Worm (Caenorhabditis elegans) whole organism, L1 larva: ENCODE data around the gene ZK632.9.
A peak's percentile ranks its signal among the peaks of the same experiment; 100 is the strongest.

Experiments used
- C34B4.2 ChIP-seq: sonication (generic microtip); optimal IDR thresholded peaks from 2 replicates; lab custom pipeline; 2017; ENCODE audit warnings: mild to moderate bottlenecking, missing genetic modification characterization, missing compliant biosample characterization
- F16B12.6 ChIP-seq: fragments of 150-350 bp; optimal IDR thresholded peaks from 2 replicates; lab custom pipeline; 2014; ENCODE audit warnings: missing biosample characterization, missing genetic modification characterization
- ama-1 ChIP-seq: fragments of 150-350 bp; optimal IDR thresholded peaks from 2 replicates; lab custom pipeline; 2014
- blmp-1 ChIP-seq: fragments of 150-350 bp; optimal IDR thresholded peaks from 2 replicates; lab custom pipeline; 2014; ENCODE audit warnings: missing biosample characterization, missing genetic modification characterization
- ceh-63 ChIP-seq: fragments of 200-800 bp; sonication (Bioruptor generic); optimal IDR thresholded peaks from 2 replicates; lab custom pipeline; 2018; ENCODE audit warnings: mild to moderate bottlenecking, missing genetic modification characterization, missing compliant biosample characterization
- ceh-8 ChIP-seq: fragments of 200-800 bp; sonication (Bioruptor generic); optimal IDR thresholded peaks from 2 replicates; lab custom pipeline; 2018; ENCODE audit warnings: mild to moderate bottlenecking, missing genetic modification characterization, moderate library complexity, missing compliant biosample characterization
- ceh-88 ChIP-seq: fragments of 200-800 bp; sonication (Bioruptor generic); IDR thresholded peaks from 2 replicates; pipeline ENCODE4 v1.3.6; 2022; ENCODE audit warnings: missing genetic modification characterization, missing compliant biosample characterization
- ces-1 ChIP-seq: fragments of 150-350 bp; optimal IDR thresholded peaks from 2 replicates; lab custom pipeline; 2014; ENCODE audit warnings: missing biosample characterization, missing genetic modification reagents, missing genetic modification characterization
- dpl-1 ChIP-seq, 3 experiments: fragments of 150-350 bp in 2 of 3; sonication (generic microtip) in 1 of 3; optimal IDR thresholded peaks; 2 replicates each; lab custom pipeline; 2014 to 2017; ENCODE audit warnings: missing biosample characterization in 3 of 3, missing genetic modification characterization in 3 of 3, missing genetic modification reagents in 3 of 3
- ets-5 ChIP-seq: fragments of 200-800 bp; sonication (Bioruptor generic); IDR thresholded peaks from 2 replicates; pipeline ENCODE4 v1.3.6; 2022; ENCODE audit warnings: missing genetic modification characterization, missing compliant biosample characterization
- fkh-10 ChIP-seq: sonication (generic microtip); optimal IDR thresholded peaks from 2 replicates; lab custom pipeline; 2017; ENCODE audit warnings: missing biosample characterization, missing genetic modification reagents, missing genetic modification characterization
- fkh-8 ChIP-seq: sonication (generic microtip); optimal IDR thresholded peaks from 2 replicates; lab custom pipeline; 2016; ENCODE audit warnings: mild to moderate bottlenecking, missing genetic modification characterization, missing compliant biosample characterization
- grh-1 ChIP-seq: fragments of 200-800 bp; sonication (Bioruptor generic); IDR thresholded peaks from 2 replicates; pipeline ENCODE4 v1.3.6; 2022; ENCODE audit warnings: missing genetic modification reagents, missing genetic modification characterization, missing compliant biosample characterization
- hlh-17 ChIP-seq: fragments of 200-800 bp; sonication (Bioruptor generic); optimal IDR thresholded peaks from 2 replicates; lab custom pipeline; 2018; ENCODE audit warnings: missing genetic modification characterization, mild to moderate bottlenecking, missing compliant biosample characterization, moderate library complexity, borderline replicate concordance
- hlh-4 ChIP-seq: sonication (generic microtip); optimal IDR thresholded peaks from 2 replicates; lab custom pipeline; 2016; ENCODE audit warnings: mild to moderate bottlenecking, missing genetic modification characterization, missing compliant biosample characterization
- hpl-2 ChIP-seq: fragments of 150-350 bp; optimal IDR thresholded peaks from 2 replicates; lab custom pipeline; 2014; ENCODE audit warnings: missing biosample characterization, missing genetic modification reagents, missing genetic modification characterization
- jun-1 ChIP-seq: fragments of 150-350 bp; optimal IDR thresholded peaks from 2 replicates; lab custom pipeline; 2014; ENCODE audit warnings: missing biosample characterization, missing genetic modification reagents, missing genetic modification characterization
- lin-13 ChIP-seq: fragments of 150-350 bp; optimal IDR thresholded peaks from 2 replicates; lab custom pipeline; 2014; ENCODE audit warnings: missing biosample characterization, missing genetic modification reagents, missing genetic modification characterization
- lin-14 ChIP-seq: fragments of 200-800 bp; sonication (Bioruptor generic); optimal IDR thresholded peaks from 2 replicates; lab custom pipeline; 2018; ENCODE audit warnings: mild to moderate bottlenecking, missing genetic modification characterization, moderate library complexity, missing compliant biosample characterization
- lin-35 ChIP-seq, 2 experiments: fragments of 150-350 bp; optimal IDR thresholded peaks; 2 replicates each; lab custom pipeline; 2014; ENCODE audit warnings: missing biosample characterization in 2 of 2, missing genetic modification characterization in 2 of 2, missing genetic modification reagents in 2 of 2
- lin-39 ChIP-seq: fragments of 150-350 bp; optimal IDR thresholded peaks from 2 replicates; lab custom pipeline; 2014; ENCODE audit warnings: missing biosample characterization, missing genetic modification reagents, missing genetic modification characterization
- lsy-2 ChIP-seq, 2 experiments: fragments of 150-350 bp; optimal IDR thresholded peaks; 2 replicates each; lab custom pipeline; 2014; ENCODE audit warnings: missing biosample characterization in 2 of 2, missing genetic modification characterization in 2 of 2
- mdl-1 ChIP-seq, 2 experiments: fragments of 150-350 bp; optimal IDR thresholded peaks; 2 replicates each; lab custom pipeline; 2014 to 2017; ENCODE audit warnings: missing biosample characterization in 2 of 2, missing genetic modification characterization in 2 of 2, inconsistent platforms in 1 of 2
- mep-1 ChIP-seq: fragments of 150-350 bp; optimal IDR thresholded peaks from 2 replicates; lab custom pipeline; 2014; ENCODE audit warnings: missing biosample characterization, missing genetic modification characterization
- nhr-11 ChIP-seq: fragments of 150-350 bp; optimal IDR thresholded peaks from 2 replicates; lab custom pipeline; 2014; ENCODE audit warnings: missing biosample characterization, missing genetic modification characterization
- nhr-12 ChIP-seq: sonication (generic microtip); optimal IDR thresholded peaks from 2 replicates; lab custom pipeline; 2017; ENCODE audit warnings: missing biosample characterization, missing genetic modification characterization
- nhr-19 ChIP-seq: fragments of 200-800 bp; sonication (Bioruptor generic); conservative IDR thresholded peaks from 2 replicates; pipeline ENCODE4 v1.3.6; 2022; ENCODE audit warnings: missing genetic modification characterization, missing compliant biosample characterization
- nhr-237 ChIP-seq: fragments of 150-350 bp; optimal IDR thresholded peaks from 2 replicates; lab custom pipeline; 2014; ENCODE audit warnings: missing biosample characterization, missing genetic modification characterization
- nhr-28 ChIP-seq: fragments of 150-350 bp; optimal IDR thresholded peaks from 2 replicates; lab custom pipeline; 2014; ENCODE audit warnings: missing biosample characterization, missing genetic modification characterization
- nhr-76 ChIP-seq: sonication (generic microtip); optimal IDR thresholded peaks from 2 replicates; lab custom pipeline; 2017; ENCODE audit warnings: missing biosample characterization, missing genetic modification characterization
- nhr-77 ChIP-seq: fragments of 150-350 bp; optimal IDR thresholded peaks from 2 replicates; lab custom pipeline; 2014; ENCODE audit warnings: missing biosample characterization, missing genetic modification characterization
- nhr-85 ChIP-seq: sonication (generic microtip); peaks from one replicate; lab custom pipeline; 2016; ENCODE audit warnings: missing genetic modification characterization, inconsistent platforms, missing compliant biosample characterization
- nhr-90 ChIP-seq: sonication (generic microtip); optimal IDR thresholded peaks from 2 replicates; lab custom pipeline; 2016; ENCODE audit warnings: mild to moderate bottlenecking, missing genetic modification characterization, missing compliant biosample characterization; ENCODE audit not compliant: poor library complexity
- pax-3 ChIP-seq: fragments of 200-800 bp; sonication (Bioruptor generic); optimal IDR thresholded peaks from 2 replicates; lab custom pipeline; 2018; ENCODE audit warnings: mild to moderate bottlenecking, missing genetic modification characterization, moderate library complexity, missing compliant biosample characterization
- pqm-1 ChIP-seq: sonication (generic microtip); optimal IDR thresholded peaks from 3 replicates; lab custom pipeline; 2017; ENCODE audit warnings: missing biosample characterization, missing genetic modification characterization
- rnt-1 ChIP-seq: sonication (generic microtip); optimal IDR thresholded peaks from 2 replicates; lab custom pipeline; 2016; ENCODE audit warnings: mild to moderate bottlenecking, missing genetic modification characterization, moderate library complexity, missing compliant biosample characterization
- skn-1 ChIP-seq: fragments of 150-350 bp; optimal IDR thresholded peaks from 2 replicates; lab custom pipeline; 2014; ENCODE audit warnings: missing biosample characterization, missing genetic modification characterization
- snu-23 ChIP-seq: sonication (generic microtip); optimal IDR thresholded peaks from 2 replicates; lab custom pipeline; 2016; ENCODE audit warnings: missing genetic modification characterization, missing compliant biosample characterization
- swsn-7 ChIP-seq: sonication (generic microtip); optimal IDR thresholded peaks from 2 replicates; lab custom pipeline; 2016; ENCODE audit warnings: missing genetic modification characterization, missing compliant biosample characterization
- unc-130 ChIP-seq: fragments of 150-350 bp; optimal IDR thresholded peaks from 2 replicates; lab custom pipeline; 2017; ENCODE audit warnings: missing biosample characterization, missing genetic modification characterization, inconsistent platforms
- unc-86 ChIP-seq: sonication (generic microtip); optimal IDR thresholded peaks from 2 replicates; lab custom pipeline; 2016; ENCODE audit warnings: missing genetic modification characterization, missing compliant biosample characterization
- vab-15 ChIP-seq: sonication (generic microtip); optimal IDR thresholded peaks from 2 replicates; lab custom pipeline; 2017; ENCODE audit warnings: missing genotype, mild to moderate bottlenecking, missing genetic modification characterization, missing compliant biosample characterization
- xbp-1 ChIP-seq: sonication (generic microtip); optimal IDR thresholded peaks from 2 replicates; lab custom pipeline; 2016; ENCODE audit warnings: missing genetic modification characterization, missing compliant biosample characterization
- zip-4 ChIP-seq: fragments of 200-800 bp; sonication (Bioruptor generic); optimal IDR thresholded peaks from 2 replicates; lab custom pipeline; 2018; ENCODE audit warnings: mild to moderate bottlenecking, missing genetic modification characterization, moderate library complexity, missing compliant biosample characterization
- ztf-11 ChIP-seq, 2 experiments: sonication (generic microtip); optimal IDR thresholded peaks; 2 replicates each; lab custom pipeline; 2016 to 2017; ENCODE audit warnings: missing genetic modification characterization in 2 of 2, missing biosample characterization in 1 of 2, missing compliant biosample characterization in 1 of 2
- ztf-4 ChIP-seq: fragments of 150-350 bp; optimal IDR thresholded peaks from 2 replicates; lab custom pipeline; 2014; ENCODE audit warnings: missing biosample characterization, missing genetic modification characterization

ZK632.9 gene

DNA sequence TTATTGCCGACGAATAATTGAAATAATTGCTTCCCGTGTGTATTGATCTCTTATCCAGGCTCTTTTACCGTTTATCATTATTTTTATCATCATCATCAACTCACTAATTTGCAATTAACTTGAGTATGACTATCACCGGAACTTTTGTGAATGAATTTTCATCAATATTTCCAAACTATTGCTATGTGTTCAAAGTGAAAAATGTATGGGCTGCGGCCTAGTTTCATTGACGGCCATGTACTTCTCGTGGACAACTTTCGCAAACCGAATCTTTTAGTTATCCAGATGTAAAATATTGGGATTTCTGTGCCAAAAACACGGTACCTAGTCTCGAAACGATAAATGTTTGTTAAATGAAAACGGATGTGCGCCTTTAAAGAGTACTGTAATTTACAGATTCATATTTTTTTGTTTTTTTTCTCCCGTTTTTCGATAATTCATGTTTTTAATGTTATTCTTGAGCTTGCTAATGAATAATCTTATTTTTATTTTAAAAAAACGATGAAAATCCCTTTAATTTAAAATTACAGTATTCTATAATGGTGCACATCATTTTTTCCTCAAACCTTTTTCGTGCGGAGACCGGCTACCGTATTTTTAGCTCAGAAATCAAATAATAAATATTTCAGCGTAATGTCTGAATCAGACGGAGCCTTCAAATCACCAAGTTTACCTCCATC lies 26.6 kb downstream of the ZK632.9 start, which contains the start of gene ZK632.2 (continued):
- TF ChIP-seq ets-5 (no peak), F16B12.6 (no peak), lin-14 (GFP tag; lab: Kevin White, UChicago) (no peak), ceh-63 (GFP tag; lab: Kevin White, UChicago) (no peak), pqm-1 (tag; lab: Kevin White, UChicago) (no peak), ztf-11 (tag; optimal IDR thresholded peaks at IDR 0.05; lab: Kevin White, UChicago) (no peak), nhr-12 (tag; lab: Kevin White, UChicago) (no peak)

DNA sequence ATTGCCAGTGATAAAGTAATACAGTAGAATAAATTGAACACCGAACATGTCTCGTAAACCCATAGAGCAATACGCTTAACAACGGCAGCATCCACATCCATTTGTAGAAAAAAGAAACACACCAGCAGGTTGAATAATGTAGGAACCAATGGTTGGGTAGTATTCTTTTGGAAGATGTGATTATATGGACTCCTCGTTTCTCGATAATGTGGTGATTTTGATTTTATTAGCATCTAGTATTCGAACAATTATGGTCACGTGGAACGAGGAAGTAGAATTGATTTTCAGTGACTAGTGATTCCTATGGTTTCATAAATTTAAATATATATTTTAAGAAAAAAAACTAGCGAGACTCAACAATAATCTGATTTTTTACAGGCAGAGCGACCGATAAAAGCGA lies 28.8 kb downstream of the ZK632.9 start, which contains the start of gene srxa-10:
TSS of gene srxa-10 (minus strand) at position 101 of the 400 bp plus-strand sequence.
- TF ChIP-seq nhr-12 (tag; lab: Kevin White, UChicago) (no peak), hlh-17 (no peak), C34B4.2 (no peak), pqm-1 (tag; lab: Kevin White, UChicago) (no peak), lsy-2 (tag; optimal IDR thresholded peaks at IDR 0.05; lab: Kevin White, UChicago) (no peak), hpl-2 (no peak), nhr-237 (tag; lab: Kevin White, UChicago) (no peak), vab-15 (tag; lab: Kevin White, UChicago) (no peak), nhr-77 (tag; lab: Kevin White, UChicago) (no peak), nhr-11 (tag; lab: Kevin White, UChicago) (no peak), nhr-28 (tag; lab: Kevin White, UChicago) (no peak), pax-3 (no peak), jun-1 (tag; lab: Kevin White, UChicago) (no peak), ceh-88 (GFP tag; lab: Robert Waterston, UW) (no peak), fkh-10 (GFP tag; lab: Kevin White, UChicago) (no peak), blmp-1 (no peak), ztf-4 (no peak)

DNA sequence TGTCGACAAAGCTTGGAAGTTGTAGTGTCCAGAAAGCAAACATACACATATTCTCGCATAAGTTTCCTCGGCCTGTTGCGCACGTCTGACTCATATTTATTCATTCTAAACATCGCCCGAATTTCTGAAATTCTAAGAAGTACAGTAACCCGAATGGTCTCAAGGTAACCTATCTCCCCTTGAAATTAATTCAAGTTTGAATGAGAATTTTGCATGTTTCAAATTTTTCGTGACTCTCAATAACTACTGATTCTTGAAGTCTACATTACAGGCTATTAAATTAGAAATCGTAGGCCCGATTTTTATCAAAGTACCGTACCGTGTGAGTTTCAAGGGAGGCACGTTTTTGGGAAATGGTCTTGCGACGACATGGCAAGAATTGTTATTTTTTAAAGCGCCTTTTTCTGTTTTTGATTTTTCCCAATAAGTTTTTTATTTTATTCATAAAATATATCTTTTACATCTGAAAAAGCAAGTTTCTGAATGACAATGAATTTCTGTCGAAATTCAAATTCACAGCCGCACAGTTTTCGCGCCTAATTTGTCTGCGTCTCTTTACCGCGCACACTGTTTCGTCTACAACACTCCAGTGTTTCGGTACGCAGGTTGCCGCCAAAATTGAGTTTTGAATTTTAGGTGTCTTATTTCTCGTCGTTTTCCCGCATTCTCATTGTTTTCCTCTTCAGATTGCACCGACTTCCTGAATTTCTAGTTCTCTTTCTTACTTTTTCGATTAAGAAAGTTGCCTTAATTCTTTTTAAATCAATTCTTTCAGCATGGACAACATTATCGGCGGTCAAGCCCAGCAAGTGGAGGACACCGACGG lies 31.4 kb downstream of the ZK632.9 start, which contains the start of the genes R10E11.9 and mcm-6:
TSS of gene R10E11.9 (minus strand) at position 51 of the 826 bp plus-strand sequence.
TSS of gene mcm-6 (plus strand) at position 776 of the 826 bp plus-strand sequence.
- TF ChIP-seq mep-1 (tag; lab: Kevin White, UChicago) (peak; percentile 63), swsn-7 (no peak), blmp-1 (peak; percentile 47), nhr-76 (tag; lab: Kevin White, UChicago) (no peak), ces-1 (GFP tag; lab: Kevin White, UChicago) (no peak), rnt-1 (tag; lab: Kevin White, UChicago) (no peak), snu-23 (GFP tag; lab: Kevin White, UChicago) (peak; percentile 35), F16B12.6 (peak; percentile 27), ceh-8 (no peak), grh-1 (no peak), vab-15 (tag; lab: Kevin White, UChicago) (no peak), ama-1 (lab: Kevin White, UChicago) (no peak), xbp-1 (tag; lab: Kevin White, UChicago) (no peak), unc-130 (tag; lab: Kevin White, UChicago) (no peak), fkh-10 (GFP tag; lab: Kevin White, UChicago) (no peak), lin-39 (tag; lab: Kevin White, UChicago) (no peak), nhr-12 (tag; lab: Kevin White, UChicago) (no peak), hlh-4 (tag; lab: Kevin White, UChicago) (no peak), nhr-90 (tag; lab: Kevin White, UChicago) (peak; percentile 22), nhr-85 (tag; lab: Kevin White, UChicago) (peak; percentile 52), dpl-1 (GFP tag; optimal IDR thresholded peaks at IDR 0.05; lab: Kevin White, UChicago) (peak; percentile 87 to 89 (median 88)), mdl-1 (tag; optimal IDR thresholded peaks at IDR 0.05; lab: Kevin White, UChicago) (peak in 1 of 2 experiments; percentile 3), lin-35 (GFP tag; optimal IDR thresholded peaks at IDR 0.05; lab: Kevin White, UChicago) (peak; percentile 56 to 88), nhr-19 (GFP tag; lab: Robert Waterston, UW) (no peak), lin-14 (GFP tag; lab: Kevin White, UChicago) (peak; percentile 47), ztf-11 (tag; optimal IDR thresholded peaks at IDR 0.05; lab: Kevin White, UChicago) (no peak), unc-86 (no peak), fkh-8 (tag; lab: Kevin White, UChicago) (no peak), zip-4 (GFP tag; lab: Kevin White, UChicago) (no peak), skn-1 (tag; lab: Kevin White, UChicago) (peak; percentile 58), lin-13 (GFP tag; lab: Kevin White, UChicago) (peak; percentile 26), pqm-1 (tag; lab: Kevin White, UChicago) (no peak)
